Worm (Caenorhabditis elegans) whole organism, L1 larva: Measurements from ENCODE around the gene Y38H6C.24.
A peak's percentile ranks its signal among the peaks of the same experiment; 100 is the strongest.

ENCODE experiments used
- C04F5.9 ChIP-seq: sonication (generic microtip); optimal IDR thresholded peaks from 2 replicates; lab custom pipeline; 2016; ENCODE audit warnings: missing genetic modification characterization, missing compliant biosample characterization
- C16A3.4 ChIP-seq: fragments of 150-350 bp; optimal IDR thresholded peaks from 2 replicates; lab custom pipeline; 2014; ENCODE audit warnings: missing biosample characterization, missing genetic modification characterization
- aha-1 ChIP-seq: fragments of 150-350 bp; optimal IDR thresholded peaks from 2 replicates; lab custom pipeline; 2014; ENCODE audit warnings: missing biosample characterization, missing genetic modification characterization
- ama-1 ChIP-seq: fragments of 150-350 bp; optimal IDR thresholded peaks from 2 replicates; lab custom pipeline; 2014
- blmp-1 ChIP-seq: fragments of 150-350 bp; optimal IDR thresholded peaks from 2 replicates; lab custom pipeline; 2014; ENCODE audit warnings: missing biosample characterization, missing genetic modification characterization
- ceh-63 ChIP-seq: fragments of 200-800 bp; sonication (Bioruptor generic); optimal IDR thresholded peaks from 2 replicates; lab custom pipeline; 2018; ENCODE audit warnings: mild to moderate bottlenecking, missing genetic modification characterization, missing compliant biosample characterization
- ceh-82 ChIP-seq, 3 experiments: fragments of 150-350 bp in 1 of 3; sonication (generic microtip) in 2 of 3; optimal IDR thresholded peaks; 2 replicates each; lab custom pipeline; 2014 to 2017; ENCODE audit warnings: missing biosample characterization in 3 of 3, missing genetic modification characterization in 3 of 3
- ceh-88 ChIP-seq: fragments of 200-800 bp; sonication (Bioruptor generic); IDR thresholded peaks from 2 replicates; pipeline ENCODE4 v1.3.6; 2022; ENCODE audit warnings: missing genetic modification characterization, missing compliant biosample characterization
- ceh-90 ChIP-seq: sonication (generic microtip); optimal IDR thresholded peaks from 2 replicates; lab custom pipeline; 2016; ENCODE audit warnings: missing genetic modification characterization, missing compliant biosample characterization
- ces-1 ChIP-seq: fragments of 150-350 bp; optimal IDR thresholded peaks from 2 replicates; lab custom pipeline; 2014; ENCODE audit warnings: missing biosample characterization, missing genetic modification reagents, missing genetic modification characterization
- dsc-1 ChIP-seq: sonication (generic microtip); optimal IDR thresholded peaks from 2 replicates; lab custom pipeline; 2016; ENCODE audit warnings: mild to moderate bottlenecking, missing genetic modification characterization, missing compliant biosample characterization
- efl-1 ChIP-seq, 4 experiments: fragments of 150-350 bp; optimal IDR thresholded peaks in 3 of 4; peaks in 1 of 4; 1 replicate in 1 of 4; 2 replicates in 3 of 4; lab custom pipeline; 2014; ENCODE audit warnings: missing biosample characterization in 2 of 4, missing genetic modification characterization in 2 of 4, missing genetic modification reagents in 2 of 4
- elt-2 ChIP-seq: sonication (generic microtip); optimal IDR thresholded peaks from 2 replicates; lab custom pipeline; 2016; ENCODE audit warnings: missing genetic modification characterization, mild to moderate bottlenecking, inconsistent platforms, missing compliant biosample characterization, missing genetic modification reagents
- elt-3 ChIP-seq, 6 experiments: fragments of 150-350 bp in 1 of 6; sonication (generic microtip); optimal IDR thresholded peaks; 2 replicates each; lab custom pipeline; 2017 to 2018; ENCODE audit warnings: missing biosample characterization in 6 of 6, missing genetic modification characterization in 6 of 6, inconsistent platforms in 1 of 6
- fkh-8 ChIP-seq: sonication (generic microtip); optimal IDR thresholded peaks from 2 replicates; lab custom pipeline; 2016; ENCODE audit warnings: mild to moderate bottlenecking, missing genetic modification characterization, missing compliant biosample characterization
- grh-1 ChIP-seq: fragments of 200-800 bp; sonication (Bioruptor generic); IDR thresholded peaks from 2 replicates; pipeline ENCODE4 v1.3.6; 2022; ENCODE audit warnings: missing genetic modification reagents, missing genetic modification characterization, missing compliant biosample characterization
- hlh-17 ChIP-seq: fragments of 200-800 bp; sonication (Bioruptor generic); optimal IDR thresholded peaks from 2 replicates; lab custom pipeline; 2018; ENCODE audit warnings: missing genetic modification characterization, mild to moderate bottlenecking, missing compliant biosample characterization, moderate library complexity, borderline replicate concordance
- jun-1 ChIP-seq: fragments of 150-350 bp; optimal IDR thresholded peaks from 2 replicates; lab custom pipeline; 2014; ENCODE audit warnings: missing biosample characterization, missing genetic modification reagents, missing genetic modification characterization
- lin-14 ChIP-seq: fragments of 200-800 bp; sonication (Bioruptor generic); optimal IDR thresholded peaks from 2 replicates; lab custom pipeline; 2018; ENCODE audit warnings: mild to moderate bottlenecking, missing genetic modification characterization, moderate library complexity, missing compliant biosample characterization
- lin-15B ChIP-seq: fragments of 150-350 bp; sonication (generic microtip); optimal IDR thresholded peaks from 3 replicates; lab custom pipeline; 2014; ENCODE audit warnings: missing biosample characterization, missing genetic modification characterization
- lin-39 ChIP-seq: fragments of 150-350 bp; optimal IDR thresholded peaks from 2 replicates; lab custom pipeline; 2014; ENCODE audit warnings: missing biosample characterization, missing genetic modification reagents, missing genetic modification characterization
- lir-3 ChIP-seq: sonication (generic microtip); optimal IDR thresholded peaks from 2 replicates; lab custom pipeline; 2016; ENCODE audit warnings: mild to moderate bottlenecking, missing genetic modification characterization, moderate library complexity, missing compliant biosample characterization; ENCODE audit not compliant: poor library complexity
- lsy-2 ChIP-seq, 2 experiments: fragments of 150-350 bp; optimal IDR thresholded peaks; 2 replicates each; lab custom pipeline; 2014; ENCODE audit warnings: missing biosample characterization in 2 of 2, missing genetic modification characterization in 2 of 2
- mab-9 ChIP-seq: fragments of 200-800 bp; sonication (Bioruptor generic); IDR thresholded peaks from 2 replicates; pipeline ENCODE4 v1.3.6; 2022; ENCODE audit warnings: missing genetic modification reagents, missing genetic modification characterization, missing compliant biosample characterization
- mdl-1 ChIP-seq, 2 experiments: fragments of 150-350 bp; optimal IDR thresholded peaks; 2 replicates each; lab custom pipeline; 2014 to 2017; ENCODE audit warnings: missing biosample characterization in 2 of 2, missing genetic modification characterization in 2 of 2, inconsistent platforms in 1 of 2
- mep-1 ChIP-seq: fragments of 150-350 bp; optimal IDR thresholded peaks from 2 replicates; lab custom pipeline; 2014; ENCODE audit warnings: missing biosample characterization, missing genetic modification characterization
- nhr-11 ChIP-seq: fragments of 150-350 bp; optimal IDR thresholded peaks from 2 replicates; lab custom pipeline; 2014; ENCODE audit warnings: missing biosample characterization, missing genetic modification characterization
- nhr-19 ChIP-seq: fragments of 200-800 bp; sonication (Bioruptor generic); conservative IDR thresholded peaks from 2 replicates; pipeline ENCODE4 v1.3.6; 2022; ENCODE audit warnings: missing genetic modification characterization, missing compliant biosample characterization
- nhr-20 ChIP-seq: sonication (generic microtip); optimal IDR thresholded peaks from 2 replicates; lab custom pipeline; 2016; ENCODE audit warnings: mild to moderate bottlenecking, missing genetic modification characterization, missing compliant biosample characterization
- nhr-237 ChIP-seq: fragments of 150-350 bp; optimal IDR thresholded peaks from 2 replicates; lab custom pipeline; 2014; ENCODE audit warnings: missing biosample characterization, missing genetic modification characterization
- nhr-47 ChIP-seq: sonication (generic microtip); optimal IDR thresholded peaks from 2 replicates; lab custom pipeline; 2016; ENCODE audit warnings: mild to moderate bottlenecking, missing genetic modification characterization, moderate library complexity, missing compliant biosample characterization
- nhr-71 ChIP-seq: sonication (generic microtip); optimal IDR thresholded peaks from 2 replicates; lab custom pipeline; 2016; ENCODE audit warnings: mild to moderate bottlenecking, missing genetic modification characterization, moderate library complexity, missing compliant biosample characterization
- nhr-90 ChIP-seq: sonication (generic microtip); optimal IDR thresholded peaks from 2 replicates; lab custom pipeline; 2016; ENCODE audit warnings: mild to moderate bottlenecking, missing genetic modification characterization, missing compliant biosample characterization; ENCODE audit not compliant: poor library complexity
- pax-3 ChIP-seq: fragments of 200-800 bp; sonication (Bioruptor generic); optimal IDR thresholded peaks from 2 replicates; lab custom pipeline; 2018; ENCODE audit warnings: mild to moderate bottlenecking, missing genetic modification characterization, moderate library complexity, missing compliant biosample characterization
- rnt-1 ChIP-seq: sonication (generic microtip); optimal IDR thresholded peaks from 2 replicates; lab custom pipeline; 2016; ENCODE audit warnings: mild to moderate bottlenecking, missing genetic modification characterization, moderate library complexity, missing compliant biosample characterization
- snpc-4 ChIP-seq: fragments of 150-350 bp; optimal IDR thresholded peaks from 2 replicates; lab custom pipeline; 2014; ENCODE audit warnings: missing biosample characterization, missing genetic modification characterization
- snu-23 ChIP-seq: sonication (generic microtip); optimal IDR thresholded peaks from 2 replicates; lab custom pipeline; 2016; ENCODE audit warnings: missing genetic modification characterization, missing compliant biosample characterization
- sox-4 ChIP-seq: sonication (generic microtip); optimal IDR thresholded peaks from 2 replicates; lab custom pipeline; 2016; ENCODE audit warnings: missing genetic modification characterization, missing compliant biosample characterization
- swsn-7 ChIP-seq: sonication (generic microtip); optimal IDR thresholded peaks from 2 replicates; lab custom pipeline; 2016; ENCODE audit warnings: missing genetic modification characterization, missing compliant biosample characterization
- unc-30 ChIP-seq: sonication (generic microtip); optimal IDR thresholded peaks from 2 replicates; lab custom pipeline; 2017; ENCODE audit warnings: missing biosample characterization, missing genetic modification characterization
- unc-98 ChIP-seq: fragments of 200-800 bp; sonication (Bioruptor generic); IDR thresholded peaks from 2 replicates; pipeline ENCODE4 v1.3.6; 2022; ENCODE audit warnings: missing genetic modification characterization, missing compliant biosample characterization
- vab-15 ChIP-seq: sonication (generic microtip); optimal IDR thresholded peaks from 2 replicates; lab custom pipeline; 2017; ENCODE audit warnings: missing genotype, mild to moderate bottlenecking, missing genetic modification characterization, missing compliant biosample characterization
- xbp-1 ChIP-seq: sonication (generic microtip); optimal IDR thresholded peaks from 2 replicates; lab custom pipeline; 2016; ENCODE audit warnings: missing genetic modification characterization, missing compliant biosample characterization
- zip-4 ChIP-seq: fragments of 200-800 bp; sonication (Bioruptor generic); optimal IDR thresholded peaks from 2 replicates; lab custom pipeline; 2018; ENCODE audit warnings: mild to moderate bottlenecking, missing genetic modification characterization, moderate library complexity, missing compliant biosample characterization

The Y38H6C.24 gene

DNA sequence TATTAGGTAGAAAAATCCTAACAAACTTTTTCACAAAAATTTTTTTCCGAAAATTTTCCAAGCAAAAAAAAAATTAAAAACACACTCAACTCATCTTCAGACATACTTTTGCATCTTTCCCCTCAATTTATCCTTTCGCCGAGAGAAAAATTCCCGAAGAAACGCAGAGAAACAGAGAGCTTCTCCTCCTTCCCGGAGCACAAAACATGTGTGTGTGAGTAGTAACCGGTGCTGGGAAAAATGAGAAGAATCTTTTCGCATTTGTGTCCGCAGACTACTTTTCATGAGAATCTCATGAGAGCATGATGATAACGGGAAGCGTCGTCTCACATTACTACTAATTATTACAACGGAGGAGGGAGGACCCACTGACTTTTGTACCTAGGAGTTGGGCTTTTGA lies 39.7 kb upstream of the Y38H6C.24 start:
- no peak for TF ChIP-seq grh-1
- peak; percentile 85 for TF ChIP-seq dsc-1 (tag; lab: Kevin White, UChicago)
- no peak for TF ChIP-seq nhr-237 (tag; lab: Kevin White, UChicago)
- TF ChIP-seq elt-3 (tag; optimal IDR thresholded peaks at IDR 0.05; lab: Kevin White, UChicago), result no peak
- no peak for TF ChIP-seq zip-4 (GFP tag; lab: Kevin White, UChicago)
- TF ChIP-seq lin-39, result no peak
- TF ChIP-seq jun-1 (tag; lab: Kevin White, UChicago), result no peak
- no peak for TF ChIP-seq ceh-82 (tag; optimal IDR thresholded peaks at IDR 0.05; lab: Kevin White, UChicago)
- TF ChIP-seq pax-3 (tag; lab: Kevin White, UChicago), result no peak
- TF ChIP-seq C04F5.9 (tag; lab: Kevin White, UChicago), result no peak
- TF ChIP-seq elt-2, result no peak
- no peak for TF ChIP-seq snpc-4 (tag; lab: Kevin White, UChicago)
- no peak for TF ChIP-seq ces-1 (GFP tag; lab: Kevin White, UChicago)
- no peak for TF ChIP-seq xbp-1 (tag; lab: Kevin White, UChicago)
- peak in 1 of 2 experiments; percentile 21 for TF ChIP-seq mdl-1 (tag; optimal IDR thresholded peaks at IDR 0.05; lab: Kevin White, UChicago)
- no peak for TF ChIP-seq aha-1
- TF ChIP-seq lin-15B (tag; lab: Kevin White, UChicago), result no peak
- peak; percentile 41 for TF ChIP-seq mep-1
- TF ChIP-seq C16A3.4 (tag; lab: Kevin White, UChicago), result no peak
- TF ChIP-seq nhr-11 (tag; lab: Kevin White, UChicago), result no peak
- no peak for TF ChIP-seq ceh-88 (GFP tag; lab: Robert Waterston, UW)
- TF ChIP-seq lir-3, result no peak
- TF ChIP-seq fkh-8 (tag; lab: Kevin White, UChicago), result no peak
- TF ChIP-seq ceh-90, result no peak
- TF ChIP-seq unc-98 (GFP tag; lab: Robert Waterston, UW), result peak; percentile 16; the same call in 1 of the 2 replicates
- TF ChIP-seq swsn-7 (tag; lab: Kevin White, UChicago), result peak; percentile 17
- TF ChIP-seq sox-4, result no peak
- no peak for TF ChIP-seq mab-9 (GFP tag; lab: Robert Waterston, UW)
- TF ChIP-seq unc-30 (tag; lab: Kevin White, UChicago), result no peak
- no peak for TF ChIP-seq hlh-17 (GFP tag; lab: Kevin White, UChicago)
- TF ChIP-seq nhr-47 (tag; lab: Kevin White, UChicago), result peak; percentile 5
- peak; percentile 46 for TF ChIP-seq snu-23
- peak; percentile 3 for TF ChIP-seq nhr-20 (tag; lab: Kevin White, UChicago)
- no peak for TF ChIP-seq vab-15 (tag; lab: Kevin White, UChicago)
- no peak for TF ChIP-seq ceh-63 (GFP tag; lab: Kevin White, UChicago)
- TF ChIP-seq lsy-2 (tag; optimal IDR thresholded peaks at IDR 0.05; lab: Kevin White, UChicago), result peak in 1 of 2 experiments; percentile 36
- no peak for TF ChIP-seq blmp-1
- peak in 1 of 2 experiments; percentile 14 for TF ChIP-seq efl-1 (optimal IDR thresholded peaks at IDR 0.05; lab: Kevin White, UChicago)
- TF ChIP-seq efl-1 (GFP tag; optimal IDR thresholded peaks at IDR 0.05 in 1 of 2; lab: Kevin White, UChicago), result peak in 1 of 2 experiments; percentile 27
- TF ChIP-seq rnt-1 (tag; lab: Kevin White, UChicago), result peak; percentile 73
- TF ChIP-seq ama-1 (lab: Kevin White, UChicago), result no peak
- TF ChIP-seq nhr-71 (tag; lab: Kevin White, UChicago), result peak; percentile 58
- TF ChIP-seq lin-14 (GFP tag; lab: Kevin White, UChicago), result peak; percentile 67
- TF ChIP-seq nhr-90, result no peak
- no peak; the same call in 1 of the 2 replicates for TF ChIP-seq nhr-19 (GFP tag; lab: Robert Waterston, UW)
